Fruit fly (Drosophila melanogaster) S2 (cell line): ENCODE results near the gene dmrt93B.

Experiments used
- CG8478 ChIP-seq: fragments of >200 bp; optimal IDR thresholded peaks from 2 replicates; lab custom pipeline; 2018
- CTCF ChIP-seq, 2 experiments: fragments of >200 bp; optimal IDR thresholded peaks; 2 replicates each; lab custom pipeline; 2018

The dmrt93B gene

dm6 chr3R:21073707-21074106, at the start of gene dmrt93B:
Gene dmrt93B, plus strand, starts transcription at chr3R:21074007.
- TF ChIP-seq CTCF (optimal IDR thresholded peaks at IDR 0.05; lab: Kevin White, UChicago) (no peak), CG8478 (no peak)

DNA sequence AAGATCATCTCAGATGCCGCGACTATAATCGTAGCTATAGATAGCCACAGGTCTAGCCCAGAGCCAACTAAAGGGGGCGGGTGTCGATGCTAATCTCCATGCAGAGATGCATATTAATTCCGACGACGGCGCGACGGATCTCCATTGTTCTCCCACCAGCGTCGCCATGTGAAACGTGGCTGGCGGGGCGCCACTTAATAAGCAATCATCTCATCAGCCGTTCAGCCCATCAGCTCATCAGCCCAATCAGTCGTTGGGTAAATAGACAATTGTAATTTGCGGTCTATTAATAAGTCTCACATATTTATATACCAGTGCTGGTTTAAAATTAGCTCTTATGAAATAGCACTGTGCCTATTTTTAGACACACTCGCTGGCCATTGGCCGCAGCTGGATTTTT, 48.3 kb upstream of the dmrt93B start:
- TF ChIP-seq CTCF (optimal IDR thresholded peaks at IDR 0.05; lab: Kevin White, UChicago) (no peak), CG8478 (no peak)

dm6 chr3R:21042399-21042798, 31.4 kb upstream of the dmrt93B start, which contains the start of gene Dhc93AB:
Gene Dhc93AB, minus strand, starts transcription at chr3R:21042499.
- no peak for TF ChIP-seq CTCF (optimal IDR thresholded peaks at IDR 0.05; lab: Kevin White, UChicago)
- TF ChIP-seq CG8478, result no peak

dm6 chr3R:21043549-21044118, 30.2 kb upstream of the dmrt93B start, which contains the start of gene CG12278:
Gene CG12278, plus strand, starts transcription at chr3R:21044068.
- TF ChIP-seq CTCF (optimal IDR thresholded peaks at IDR 0.05; lab: Kevin White, UChicago) (no peak), CG8478 (no peak)

- TF ChIP-seq CG8478, result no peak
- no peak for TF ChIP-seq CTCF (optimal IDR thresholded peaks at IDR 0.05; lab: Kevin White, UChicago)
These were observed 28.1 kb upstream of the dmrt93B start, which contains the start of gene CG31189 for dm6 chr3R:21045742-21046141. Gene CG31189, minus strand, starts transcription at chr3R:21045842.

dm6 chr3R:21046927-21047326, 26.9 kb upstream of the dmrt93B start, which contains the start of gene CG31207:
Gene CG31207, minus strand, starts transcription at chr3R:21047027.
- TF ChIP-seq CG8478 (no peak), CTCF (optimal IDR thresholded peaks at IDR 0.05; lab: Kevin White, UChicago) (no peak)

dm6 chr3R:21048729-21049128, 25.1 kb upstream of the dmrt93B start, which contains the start of gene CG7079:
Gene CG7079, minus strand, starts transcription at chr3R:21048829.
- no peak for TF ChIP-seq CG8478
- no peak for TF ChIP-seq CTCF (optimal IDR thresholded peaks at IDR 0.05; lab: Kevin White, UChicago)

dm6 chr3R:21050875-21051274, 22.9 kb upstream of the dmrt93B start, which contains the start of gene Jhbp15:
Gene Jhbp15, minus strand, starts transcription at chr3R:21050975.
- no peak for TF ChIP-seq CG8478
- TF ChIP-seq CTCF (optimal IDR thresholded peaks at IDR 0.05; lab: Kevin White, UChicago), result no peak

dm6 chr3R:21057519-21057918, 16.3 kb upstream of the dmrt93B start:
- no peak for TF ChIP-seq CTCF (optimal IDR thresholded peaks at IDR 0.05; lab: Kevin White, UChicago)
- TF ChIP-seq CG8478, result no peak

DNA sequence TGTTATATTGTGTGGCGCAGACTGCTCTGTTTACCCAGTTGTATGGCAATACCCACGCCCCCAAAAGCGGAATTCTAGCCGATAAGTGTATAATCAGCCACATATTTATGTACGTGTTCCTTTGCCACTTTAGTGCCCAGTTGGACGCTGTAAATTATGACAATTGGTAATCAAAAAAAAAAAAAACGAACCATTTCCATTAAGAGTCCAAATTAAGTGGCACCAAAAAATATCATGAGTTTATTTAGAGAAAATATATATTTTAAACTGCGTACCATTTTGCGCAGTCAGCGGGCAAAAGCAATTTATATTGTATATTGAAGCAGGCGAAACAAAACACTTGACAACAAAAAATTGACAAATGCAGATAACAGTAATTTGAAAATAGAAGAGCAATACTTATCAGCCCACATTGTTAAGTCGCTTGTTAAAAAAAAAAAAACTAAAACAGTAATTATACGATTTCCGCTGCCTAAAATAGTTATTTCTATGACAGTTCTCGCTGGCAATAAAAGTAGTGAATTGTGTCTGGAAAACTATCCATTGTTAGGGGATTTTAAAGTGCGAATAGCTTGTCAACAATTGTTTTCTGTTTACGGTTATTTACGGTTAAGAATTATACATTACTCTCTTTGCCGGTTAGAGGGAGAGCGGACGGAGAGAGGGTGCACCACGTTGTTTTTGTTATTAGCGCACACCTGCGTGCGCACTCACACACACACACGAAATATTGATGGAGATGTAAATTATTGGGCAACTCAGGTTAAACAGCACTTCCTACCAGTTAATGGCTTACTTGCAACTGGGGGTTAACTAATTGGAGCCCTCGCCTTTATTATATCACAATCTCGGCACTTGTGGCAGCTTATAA, 14.1 kb upstream of the dmrt93B start:
- TF ChIP-seq CG8478 (no peak), CTCF (optimal IDR thresholded peaks at IDR 0.05; lab: Kevin White, UChicago) (no peak)

- TF ChIP-seq CTCF (optimal IDR thresholded peaks at IDR 0.05; lab: Kevin White, UChicago) (peak; percentile 5 to 35), CG8478 (no peak)
These were observed 13.2 kb upstream of the dmrt93B start, which contains the start of gene Mvl for dm6 chr3R:21060430-21061245. Gene Mvl, minus strand, starts transcription at chr3R:21060800.

DNA sequence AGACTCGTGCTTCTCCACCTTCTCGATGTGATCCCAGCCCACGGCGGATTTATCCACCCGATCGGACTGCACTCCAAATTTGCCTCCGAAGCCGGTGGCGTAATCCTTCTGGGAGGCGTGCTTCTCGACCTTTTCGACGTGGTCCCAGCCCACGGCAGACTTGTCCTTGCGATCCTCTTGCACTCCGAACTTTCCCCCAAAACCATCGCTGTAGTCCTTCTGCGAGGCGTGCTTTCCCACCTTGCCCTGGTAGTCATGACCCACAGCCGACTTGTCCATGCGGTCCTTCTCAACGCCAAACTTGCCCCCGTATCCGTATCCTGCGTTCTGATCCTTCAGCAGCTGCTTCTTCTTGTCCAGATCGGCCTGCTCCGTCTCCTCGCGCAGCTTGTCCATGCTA, 10.4 kb upstream of the dmrt93B start:
- no peak for TF ChIP-seq CTCF (optimal IDR thresholded peaks at IDR 0.05; lab: Kevin White, UChicago)
- TF ChIP-seq CG8478, result no peak

dm6 chr3R:21064000-21064924, 9.5 kb upstream of the dmrt93B start, which contains the start of gene Cortactin:
Gene Cortactin, minus strand, starts transcription at chr3R:21064471.
- TF ChIP-seq CTCF (optimal IDR thresholded peaks at IDR 0.05; lab: Kevin White, UChicago) (peak in 1 of 2 experiments; percentile 47), CG8478 (no peak)
